Fruit fly (Drosophila melanogaster) whole organism, embryonic: ENCODE measurements around the gene Pgm1.

Experiments
- Atf-2 ChIP-seq: fragments of 200-800 bp; sonication (Bioruptor generic); optimal IDR thresholded peaks from 2 replicates; lab custom pipeline; 2016; ENCODE audit warnings: missing biosample characterization, missing genetic modification characterization
- CG10321 ChIP-seq: fragments of 200-800 bp; sonication (Bioruptor generic); IDR thresholded peaks from 2 replicates; pipeline ENCODE4 v1.3.6; 2022; ENCODE audit warnings: missing biosample characterization, missing genetic modification characterization
- CG12155 ChIP-seq: fragments of 200-800 bp; sonication (Bioruptor generic); optimal IDR thresholded peaks from 3 replicates; lab custom pipeline; 2016; ENCODE audit warnings: missing biosample characterization, missing genetic modification characterization
- CG12299 ChIP-seq: fragments of 200-800 bp; sonication (Bioruptor generic); optimal IDR thresholded peaks from 2 replicates; lab custom pipeline; 2018; ENCODE audit warnings: missing biosample characterization, mild to moderate bottlenecking, missing genetic modification characterization
- CG15514 ChIP-seq: fragments of 200-800 bp; sonication (Bioruptor generic); optimal IDR thresholded peaks from 3 replicates; lab custom pipeline; 2017; ENCODE audit warnings: missing biosample characterization, missing genetic modification characterization, mild to moderate bottlenecking, moderate library complexity, missing genetic modification reagents
- CG16815 ChIP-seq: fragments of 200-800 bp; sonication (Bioruptor generic); optimal IDR thresholded peaks from 3 replicates; lab custom pipeline; 2017; ENCODE audit warnings: missing biosample characterization, mild to moderate bottlenecking, missing genetic modification characterization
- CG16863 ChIP-seq: fragments of 200-800 bp; sonication (Bioruptor generic); optimal IDR thresholded peaks from 3 replicates; lab custom pipeline; 2016; ENCODE audit warnings: missing biosample characterization, missing genetic modification characterization
- CG18599 ChIP-seq: fragments of 200-800 bp; sonication (Bioruptor generic); optimal IDR thresholded peaks from 3 replicates; lab custom pipeline; 2017; ENCODE audit warnings: missing biosample characterization, missing genetic modification characterization, mild to moderate bottlenecking, moderate library complexity, missing genetic modification reagents
- CG18764 ChIP-seq: fragments of 200-800 bp; sonication (Bioruptor generic); optimal IDR thresholded peaks from 3 replicates; lab custom pipeline; 2016; ENCODE audit warnings: missing biosample characterization, missing genetic modification characterization
- CG30431 ChIP-seq: fragments of 200-800 bp; sonication (Bioruptor generic); optimal IDR thresholded peaks from 2 replicates; lab custom pipeline; 2017; ENCODE audit warnings: missing biosample characterization, missing genetic modification characterization
- CG3065 ChIP-seq: fragments of 200-800 bp; sonication (Bioruptor generic); optimal IDR thresholded peaks from 2 replicates; lab custom pipeline; 2016; ENCODE audit warnings: missing biosample characterization, missing genetic modification characterization
- CG31388 ChIP-seq: fragments of 200-800 bp; sonication (Bioruptor generic); optimal IDR thresholded peaks from 2 replicates; lab custom pipeline; 2016; ENCODE audit warnings: missing biosample characterization, missing genetic modification characterization
- CG3163 ChIP-seq: fragments of 200-800 bp; sonication (Bioruptor generic); optimal IDR thresholded peaks from 3 replicates; lab custom pipeline; 2016; ENCODE audit warnings: missing biosample characterization, missing genetic modification characterization
- CG33213 ChIP-seq: fragments of 200-800 bp; sonication (Bioruptor generic); optimal IDR thresholded peaks from 3 replicates; lab custom pipeline; 2016; ENCODE audit warnings: missing biosample characterization, missing genetic modification characterization
- CG34224 ChIP-seq: fragments of 200-800 bp; sonication (Bioruptor generic); IDR thresholded peaks from 3 replicates; pipeline ENCODE4 v1.3.6; 2022; ENCODE audit warnings: missing biosample characterization, missing genetic modification characterization; ENCODE audit not compliant: partially characterized antibody
- CG3847 ChIP-seq: fragments of 200-800 bp; sonication (Bioruptor generic); IDR thresholded peaks from 2 replicates; pipeline ENCODE4 v1.3.6; 2022; ENCODE audit warnings: missing biosample characterization, missing genetic modification characterization
- CG4424 ChIP-seq: fragments of 200-800 bp; sonication (Bioruptor generic); optimal IDR thresholded peaks from 3 replicates; lab custom pipeline; 2016; ENCODE audit warnings: missing biosample characterization, missing genetic modification characterization
- CG7745 ChIP-seq: fragments of 200-800 bp; sonication (Bioruptor generic); optimal IDR thresholded peaks from 2 replicates; lab custom pipeline; 2018; ENCODE audit warnings: missing biosample characterization, mild to moderate bottlenecking, missing genetic modification characterization, moderate library complexity
- CG8924 ChIP-seq: fragments of 200-800 bp; optimal IDR thresholded peaks from 3 replicates; lab custom pipeline; 2019; ENCODE audit warnings: missing biosample characterization, mild to moderate bottlenecking, missing genetic modification characterization, moderate library complexity
- CTCF ChIP-seq: fragments of 200-800 bp; sonication (Bioruptor generic); optimal IDR thresholded peaks from 2 replicates; lab custom pipeline; 2017; ENCODE audit warnings: missing biosample characterization, mild to moderate bottlenecking, missing genetic modification characterization, moderate library complexity
- Dp ChIP-seq: fragments of 200-800 bp; sonication (Bioruptor generic); optimal IDR thresholded peaks from 2 replicates; lab custom pipeline; 2018; ENCODE audit warnings: missing biosample characterization, mild to moderate bottlenecking, missing genetic modification characterization, moderate library complexity
- Ets65A ChIP-seq: fragments of 200-800 bp; sonication (Bioruptor generic); peaks from one replicate; lab custom pipeline; 2016; ENCODE audit warnings: missing biosample characterization, missing genetic modification characterization
- GATAe ChIP-seq: fragments of 200-800 bp; sonication (Bioruptor generic); conservative IDR thresholded peaks from 2 replicates; pipeline ENCODE4 v1.3.6; 2022; ENCODE audit warnings: missing biosample characterization, missing genetic modification characterization
- HmgZ ChIP-seq: fragments of 200-800 bp; sonication (Bioruptor generic); optimal IDR thresholded peaks from 2 replicates; lab custom pipeline; 2018; ENCODE audit warnings: missing biosample characterization, mild to moderate bottlenecking, missing genetic modification characterization
- Hmx ChIP-seq: fragments of 200-800 bp; sonication (Bioruptor generic); optimal IDR thresholded peaks from 2 replicates; lab custom pipeline; 2016; ENCODE audit warnings: missing biosample characterization, missing genetic modification characterization
- Hr51 ChIP-seq, 2 experiments: fragments of 200-800 bp; sonication (Bioruptor generic); optimal IDR thresholded peaks; 2 replicates in 1 of 2; 3 replicates in 1 of 2; lab custom pipeline; 2016 to 2018; ENCODE audit warnings: missing biosample characterization in 2 of 2, missing genetic modification characterization in 2 of 2, mild to moderate bottlenecking in 1 of 2, moderate library complexity in 1 of 2
- Hsf ChIP-seq: fragments of 200-800 bp; sonication (Bioruptor generic); optimal IDR thresholded peaks from 3 replicates; lab custom pipeline; 2016; ENCODE audit warnings: missing biosample characterization, missing genetic modification characterization
- Meics ChIP-seq: fragments of 200-800 bp; sonication (Bioruptor generic); optimal IDR thresholded peaks from 2 replicates; lab custom pipeline; 2017; ENCODE audit warnings: missing biosample characterization, mild to moderate bottlenecking, missing genetic modification characterization
- Nf-YB ChIP-seq: fragments of 200-800 bp; sonication (Bioruptor generic); optimal IDR thresholded peaks from 3 replicates; lab custom pipeline; 2019; ENCODE audit warnings: missing biosample characterization, mild to moderate bottlenecking, missing genetic modification characterization, moderate library complexity
- NfI ChIP-seq: fragments of 200-800 bp; sonication (Bioruptor generic); optimal IDR thresholded peaks from 3 replicates; lab custom pipeline; 2018; ENCODE audit warnings: missing biosample characterization, mild to moderate bottlenecking, missing genetic modification characterization, moderate library complexity
- Ptx1 ChIP-seq: fragments of 200-800 bp; sonication (Bioruptor generic); IDR thresholded peaks from 2 replicates; pipeline ENCODE4 v1.3.6; 2022; ENCODE audit warnings: missing biosample characterization, missing genetic modification characterization
- Rfx ChIP-seq: fragments of 200-800 bp; sonication (Bioruptor generic); IDR thresholded peaks from 2 replicates; pipeline ENCODE4 v1.3.6; 2022; ENCODE audit warnings: missing biosample characterization, missing genetic modification characterization
- Side ChIP-seq: fragments of 200-800 bp; sonication (Bioruptor generic); optimal IDR thresholded peaks from 2 replicates; lab custom pipeline; 2016; ENCODE audit warnings: missing biosample characterization, missing genetic modification characterization
- Ssrp ChIP-seq: fragments of 200-800 bp; sonication (Bioruptor generic); optimal IDR thresholded peaks from 2 replicates; lab custom pipeline; 2018; ENCODE audit warnings: missing biosample characterization, mild to moderate bottlenecking, missing genetic modification characterization, moderate library complexity
- ab ChIP-seq: fragments of 200-800 bp; sonication (Bioruptor generic); optimal IDR thresholded peaks from 2 replicates; lab custom pipeline; 2016; ENCODE audit warnings: missing biosample characterization, missing genetic modification characterization
- bigmax ChIP-seq: fragments of 200-800 bp; sonication (Bioruptor generic); optimal IDR thresholded peaks from 2 replicates; lab custom pipeline; 2018; ENCODE audit warnings: missing biosample characterization, mild to moderate bottlenecking, missing genetic modification characterization
- caup ChIP-seq: fragments of 200-800 bp; sonication (Bioruptor generic); optimal IDR thresholded peaks from 3 replicates; lab custom pipeline; 2017; ENCODE audit warnings: missing biosample characterization, mild to moderate bottlenecking, missing genetic modification characterization, moderate library complexity; ENCODE audit not compliant: severe bottlenecking
- emc ChIP-seq: fragments of 200-800 bp; sonication (Bioruptor generic); optimal IDR thresholded peaks from 2 replicates; lab custom pipeline; 2016; ENCODE audit warnings: missing biosample characterization, missing genetic modification characterization
- fd102C ChIP-seq: fragments of 200-800 bp; sonication (Bioruptor generic); optimal IDR thresholded peaks from 2 replicates; lab custom pipeline; 2018; ENCODE audit warnings: missing biosample characterization, mild to moderate bottlenecking, missing genetic modification characterization, moderate library complexity
- fd3F ChIP-seq: fragments of 200-800 bp; sonication (Bioruptor generic); optimal IDR thresholded peaks from 2 replicates; lab custom pipeline; 2018; ENCODE audit warnings: missing biosample characterization, mild to moderate bottlenecking, missing genetic modification characterization, moderate library complexity
- fru ChIP-seq: fragments of >200 bp; optimal IDR thresholded peaks from 2 replicates; lab custom pipeline; 2017
- gsb ChIP-seq: fragments of 200-800 bp; sonication (Bioruptor generic); IDR thresholded peaks from 2 replicates; pipeline ENCODE4 v1.3.6; 2022; ENCODE audit warnings: missing biosample characterization, missing genetic modification characterization
- h ChIP-seq: fragments of >200 bp; optimal IDR thresholded peaks from 2 replicates; lab custom pipeline; 2017
- kni ChIP-seq: fragments of 200-800 bp; sonication (Bioruptor generic); optimal IDR thresholded peaks from 3 replicates; lab custom pipeline; 2017; ENCODE audit warnings: mild to moderate bottlenecking, missing biosample characterization, missing genetic modification reagents, missing genetic modification characterization
- maf-S ChIP-seq: fragments of 200-800 bp; sonication (Bioruptor generic); optimal IDR thresholded peaks from 2 replicates; lab custom pipeline; 2016; ENCODE audit warnings: missing biosample characterization, missing genetic modification characterization
- nerfin-1 ChIP-seq: fragments of 200-800 bp; sonication (Bioruptor generic); optimal IDR thresholded peaks from 3 replicates; lab custom pipeline; 2019; ENCODE audit warnings: missing biosample characterization, mild to moderate bottlenecking, missing genetic modification characterization, moderate library complexity
- org-1 ChIP-seq: fragments of 200-800 bp; sonication (Bioruptor generic); optimal IDR thresholded peaks from 2 replicates; lab custom pipeline; 2017; ENCODE audit warnings: missing biosample characterization, missing genetic modification characterization
- pnt ChIP-seq: fragments of 200-800 bp; sonication (Bioruptor generic); optimal IDR thresholded peaks from 3 replicates; lab custom pipeline; 2016; ENCODE audit warnings: missing biosample characterization, missing genetic modification characterization
- sr ChIP-seq: fragments of 200-800 bp; sonication (Bioruptor generic); IDR thresholded peaks from 3 replicates; pipeline ENCODE4 v1.3.6; 2022; ENCODE audit warnings: missing biosample characterization, missing genetic modification characterization
- vvl ChIP-seq: fragments of 200-800 bp; sonication (Bioruptor generic); IDR thresholded peaks from 2 replicates; pipeline ENCODE4 v1.3.6; 2022; ENCODE audit warnings: missing biosample characterization, missing genetic modification characterization
- zfh1 ChIP-seq: fragments of 200-800 bp; sonication (Bioruptor generic); IDR thresholded peaks from 3 replicates; pipeline ENCODE4 v1.3.6; 2022; ENCODE audit warnings: missing biosample characterization, missing genetic modification characterization

The Pgm1 gene

DNA sequence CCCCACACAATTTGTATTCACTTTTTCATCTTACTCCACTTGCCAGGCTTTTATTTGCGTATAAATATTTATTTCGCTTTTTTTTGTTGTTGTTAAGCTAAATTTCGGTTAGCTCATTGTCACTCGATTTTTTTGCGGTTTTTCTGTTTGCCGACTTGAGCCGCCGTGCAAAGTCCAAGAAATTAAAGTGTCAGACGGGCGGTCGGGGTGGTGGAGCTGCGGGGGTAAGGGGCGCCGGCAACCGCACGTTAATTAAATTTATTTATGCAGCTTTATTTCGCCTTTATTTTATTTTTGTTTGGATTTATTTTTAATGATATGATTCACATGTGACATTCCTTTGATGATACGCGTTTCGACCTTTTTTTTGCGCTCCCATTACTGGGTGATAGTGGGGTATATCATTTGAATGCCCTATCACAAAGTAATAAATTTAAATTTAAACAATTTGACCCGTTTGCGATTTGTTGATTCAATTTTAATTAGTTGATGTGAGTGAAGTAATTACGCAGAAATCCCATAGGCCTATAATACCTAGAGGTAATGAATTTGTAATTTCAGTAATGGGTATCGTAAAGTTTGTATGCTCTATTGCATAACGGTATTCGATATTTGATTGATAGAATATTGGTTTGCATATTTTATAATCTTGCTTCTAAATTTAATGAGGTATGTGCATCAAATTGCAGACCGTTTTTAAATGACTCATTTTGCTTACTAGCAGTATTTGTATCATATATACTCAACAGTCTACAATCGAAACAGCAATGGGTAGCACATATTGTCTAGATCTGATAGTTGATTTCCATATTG is 37.2 kb upstream of the Pgm1 start (continued):
- TF ChIP-seq Ptx1 (GFP tag; lab: Robert Waterston, UW) (peak; percentile 49), Rfx (GFP tag; lab: Robert Waterston, UW) (peak; percentile 66; the same call in 1 of the 2 replicates), CG10321 (GFP tag; lab: Robert Waterston, UW) (no peak), CG7745 (no peak), CG8924 (tag; lab: Kevin White, UChicago) (peak; percentile 36), Ets65A (GFP tag; lab: Kevin White, UChicago) (peak; percentile 89), CG34224 (GFP tag; lab: Robert Waterston, UW) (no peak), Hmx (GFP tag; lab: Kevin White, UChicago) (peak; percentile 10), zfh1 (GFP tag; lab: Robert Waterston, UW) (0 out of 3 replicates have a peak, but pooled peaks have one; percentile 35), pnt (GFP tag; lab: Kevin White, UChicago) (peak; percentile 16), CG31388 (GFP tag; lab: Kevin White, UChicago) (no peak), sr (GFP tag; lab: Robert Waterston, UW) (no peak), CG18764 (GFP tag; lab: Kevin White, UChicago) (no peak), kni (GFP tag; lab: Kevin White, UChicago) (no peak), Side (peak; percentile 22), CG4424 (peak; percentile 35), caup (GFP tag; lab: Kevin White, UChicago) (peak; percentile 19), org-1 (peak; percentile 42), fru (no peak), bigmax (GFP tag; lab: Kevin White, UChicago) (no peak), CG30431 (GFP tag; lab: Kevin White, UChicago) (no peak), CG12299 (tag; lab: Kevin White, UChicago) (no peak), CG3065 (GFP tag; lab: Kevin White, UChicago) (no peak), Nf-YB (peak; percentile 5), Dp (GFP tag; lab: Kevin White, UChicago) (no peak), fd102C (GFP tag; lab: Kevin White, UChicago) (no peak), Atf-2 (GFP tag; lab: Kevin White, UChicago) (peak; percentile 34), ab (GFP tag; lab: Kevin White, UChicago) (no peak), GATAe (GFP tag; lab: Robert Waterston, UW) (no peak), CG18599 (peak; percentile 9), CG3163 (peak; percentile 3), CG16863 (GFP tag; lab: Kevin White, UChicago) (peak; percentile 12), CG16815 (peak; percentile 32), vvl (GFP tag; lab: Robert Waterston, UW) (peak; percentile 60), nerfin-1 (no peak), CG12155 (GFP tag; lab: Kevin White, UChicago) (peak; percentile 52), Hr51 (GFP tag; optimal IDR thresholded peaks at IDR 0.05; lab: Kevin White, UChicago) (peak in 1 of 2 experiments; percentile 61), gsb (GFP tag; lab: Robert Waterston, UW) (no peak), maf-S (GFP tag; lab: Kevin White, UChicago) (peak; percentile 31), Ssrp (tag; lab: Kevin White, UChicago) (no peak), Hsf (GFP tag; lab: Kevin White, UChicago) (peak; percentile 57), CG3847 (GFP tag; lab: Robert Waterston, UW) (peak; percentile 56), fd3F (GFP tag; lab: Kevin White, UChicago) (peak; percentile 21), NfI (GFP tag; lab: Kevin White, UChicago) (peak; percentile 38), CG15514 (GFP tag; lab: Kevin White, UChicago) (peak; percentile 4), Meics (GFP tag; lab: Kevin White, UChicago) (peak; percentile 37), CTCF (GFP tag; lab: Kevin White, UChicago) (no peak), emc (peak; percentile 11), CG33213 (GFP tag; lab: Kevin White, UChicago) (no peak), HmgZ (tag; lab: Kevin White, UChicago) (peak; percentile 11), h (lab: Kevin White, UChicago) (no peak)
